Fruit fly (Drosophila melanogaster) whole organism, prepupa: Measurements from ENCODE around the gene CG34276.

Source experiments
- CG6163 ChIP-seq: fragments of 200-800 bp; sonication (Bioruptor generic); IDR thresholded peaks from 3 replicates; pipeline ENCODE4 v1.3.6; 2022; ENCODE audit warnings: missing biosample characterization, missing genetic modification characterization
- acj6 ChIP-seq: fragments of 200-800 bp; sonication (Bioruptor generic); optimal IDR thresholded peaks from 3 replicates; lab custom pipeline; 2016; ENCODE audit warnings: missing biosample characterization, missing genetic modification characterization
- lz ChIP-seq: fragments of 200-800 bp; sonication (Bioruptor generic); optimal IDR thresholded peaks from 3 replicates; lab custom pipeline; 2016; ENCODE audit warnings: missing biosample characterization, missing genetic modification characterization

- TF ChIP-seq lz (no peak), CG6163 (peak; percentile 58; the same call in 1 of the 3 replicates), acj6 (GFP tag; lab: Kevin White, UChicago) (peak; percentile 42)
Measured at dm6 chr3R:15927172-15927571, 1.7 kb downstream of the CG34276 start.
